Worm (Caenorhabditis elegans) whole organism, L1 larva: Measurements from ENCODE around the gene sod-1.

ENCODE experiments used
- aly-2 ChIP-seq: fragments of 150-350 bp; optimal IDR thresholded peaks from 2 replicates; lab custom pipeline; 2014; ENCODE audit warnings: missing biosample characterization, missing genetic modification characterization
- ama-1 ChIP-seq: fragments of 150-350 bp; optimal IDR thresholded peaks from 2 replicates; lab custom pipeline; 2014
- ceh-82 ChIP-seq, 3 experiments: fragments of 150-350 bp in 1 of 3; sonication (generic microtip) in 2 of 3; optimal IDR thresholded peaks; 2 replicates each; lab custom pipeline; 2014 to 2017; ENCODE audit warnings: missing biosample characterization in 3 of 3, missing genetic modification characterization in 3 of 3
- elt-3 ChIP-seq, 6 experiments: fragments of 150-350 bp in 1 of 6; sonication (generic microtip); optimal IDR thresholded peaks; 2 replicates each; lab custom pipeline; 2017 to 2018; ENCODE audit warnings: missing biosample characterization in 6 of 6, missing genetic modification characterization in 6 of 6, inconsistent platforms in 1 of 6
- fkh-10 ChIP-seq: sonication (generic microtip); optimal IDR thresholded peaks from 2 replicates; lab custom pipeline; 2017; ENCODE audit warnings: missing biosample characterization, missing genetic modification reagents, missing genetic modification characterization
- lin-13 ChIP-seq: fragments of 150-350 bp; optimal IDR thresholded peaks from 2 replicates; lab custom pipeline; 2014; ENCODE audit warnings: missing biosample characterization, missing genetic modification reagents, missing genetic modification characterization
- nhr-11 ChIP-seq: fragments of 150-350 bp; optimal IDR thresholded peaks from 2 replicates; lab custom pipeline; 2014; ENCODE audit warnings: missing biosample characterization, missing genetic modification characterization
- nhr-12 ChIP-seq: sonication (generic microtip); optimal IDR thresholded peaks from 2 replicates; lab custom pipeline; 2017; ENCODE audit warnings: missing biosample characterization, missing genetic modification characterization
- skn-1 ChIP-seq: fragments of 150-350 bp; optimal IDR thresholded peaks from 2 replicates; lab custom pipeline; 2014; ENCODE audit warnings: missing biosample characterization, missing genetic modification characterization
- snpc-4 ChIP-seq: fragments of 150-350 bp; optimal IDR thresholded peaks from 2 replicates; lab custom pipeline; 2014; ENCODE audit warnings: missing biosample characterization, missing genetic modification characterization

ce11 chrII:6937057-6937456, 36.6 kb downstream of the sod-1 start:
- TF ChIP-seq ceh-82 (tag; optimal IDR thresholded peaks at IDR 0.05; lab: Kevin White, UChicago) (no peak), nhr-11 (tag; lab: Kevin White, UChicago) (no peak), fkh-10 (GFP tag; lab: Kevin White, UChicago) (no peak), aly-2 (tag; lab: Kevin White, UChicago) (no peak), nhr-12 (tag; lab: Kevin White, UChicago) (no peak), elt-3 (tag; optimal IDR thresholded peaks at IDR 0.05; lab: Kevin White, UChicago) (no peak), snpc-4 (no peak), ama-1 (lab: Kevin White, UChicago) (no peak), lin-13 (GFP tag; lab: Kevin White, UChicago) (no peak), skn-1 (tag; lab: Kevin White, UChicago) (no peak)
